Fruit fly (Drosophila melanogaster) S2 (cell line): ENCODE measurements around the gene Cyp4ac3.

Experiments used
- CG8478 ChIP-seq: fragments of >200 bp; optimal IDR thresholded peaks from 2 replicates; lab custom pipeline; 2018
- CTCF ChIP-seq, 2 experiments: fragments of >200 bp; optimal IDR thresholded peaks; 2 replicates each; lab custom pipeline; 2018

- TF ChIP-seq CG8478 (lab: Kevin White, UChicago) (no peak), CTCF (optimal IDR thresholded peaks at IDR 0.05; lab: Kevin White, UChicago) (no peak)
Measured at dm6 chr2L:5297961-5298311, 29.6 kb downstream of the Cyp4ac3 start.
